Fruit fly (Drosophila melanogaster) S2 (cell line): Measurements from ENCODE around the gene Muted.

Experiments used
- CG8478 ChIP-seq: fragments of >200 bp; optimal IDR thresholded peaks from 2 replicates; lab custom pipeline; 2018
- CTCF ChIP-seq, 2 experiments: fragments of >200 bp; optimal IDR thresholded peaks; 2 replicates each; lab custom pipeline; 2018

DNA sequence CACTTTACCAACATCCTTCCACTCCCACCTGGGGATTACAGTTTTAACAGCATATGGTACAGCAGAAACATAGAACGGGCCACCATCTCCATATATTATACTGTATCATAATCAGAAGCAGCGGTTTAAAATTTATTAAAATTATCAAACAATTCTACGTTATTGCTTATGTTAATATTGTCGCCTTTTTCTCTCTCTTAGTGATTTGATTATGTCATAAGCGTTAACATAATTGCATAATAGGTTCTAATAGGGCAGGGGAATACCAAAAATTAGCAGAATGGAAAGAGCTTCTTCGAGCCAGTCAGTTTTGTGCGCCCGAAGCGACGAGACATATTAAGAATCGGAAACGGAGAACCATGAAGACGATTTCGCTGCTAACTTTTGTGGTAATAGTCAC, 30.7 kb upstream of the Muted start, which contains the start of gene CG13862:
- no peak for TF ChIP-seq CG8478
- no peak for TF ChIP-seq CTCF (optimal IDR thresholded peaks at IDR 0.05; lab: Kevin White, UChicago)
